Worm (Caenorhabditis elegans): ENCODE results near the gene F59B2.15.

ce11 chrIII:8981847-8982479 is 20.5 kb downstream of the F59B2.15 start, which contains the start of gene pde-2:
- no peak for TF ChIP-seq nhr-12 (tag; optimal IDR thresholded peaks at IDR 0.05)
- peak in 1 of 2 experiments; percentile 32 for TF ChIP-seq mdl-1 (tag; optimal IDR thresholded peaks at IDR 0.05)
- TF ChIP-seq blmp-1 (tag; optimal IDR thresholded peaks at IDR 0.05), result peak; percentile 78
- peak; percentile 28 for TF ChIP-seq xbp-1 (tag; optimal IDR thresholded peaks at IDR 0.05)
- TF ChIP-seq ama-1 (optimal IDR thresholded peaks at IDR 0.05), result no peak
- peak; percentile 47 to 64 for TF ChIP-seq lsy-2 (tag; optimal IDR thresholded peaks at IDR 0.05)
- TF ChIP-seq irx-1 (tag; optimal IDR thresholded peaks at IDR 0.05), result no peak
- TF ChIP-seq nhr-20 (tag; optimal IDR thresholded peaks at IDR 0.05), result peak; percentile 28
- TF ChIP-seq snpc-4 (tag; optimal IDR thresholded peaks at IDR 0.05), result no peak
